Worm (Caenorhabditis elegans) whole organism, late embryonic: Measurements from ENCODE around the gene ttr-37.

Experiments used
- C38D4.7 ChIP-seq: fragments of 200-800 bp; sonication (Bioruptor generic); optimal IDR thresholded peaks from 2 replicates; lab custom pipeline; 2018; ENCODE audit warnings: mild to moderate bottlenecking, missing genetic modification characterization, moderate library complexity, missing compliant biosample characterization
- F13H6.1 ChIP-seq: sonication (generic microtip); optimal IDR thresholded peaks from 2 replicates; lab custom pipeline; 2016; ENCODE audit warnings: missing genetic modification characterization, missing compliant biosample characterization
- K02D7.2 ChIP-seq: sonication (generic microtip); optimal IDR thresholded peaks from 2 replicates; lab custom pipeline; 2017; ENCODE audit warnings: mild to moderate bottlenecking, missing genetic modification characterization, missing compliant biosample characterization
- T23F11.4 ChIP-seq: fragments of 200-800 bp; sonication (Bioruptor generic); optimal IDR thresholded peaks from 2 replicates; lab custom pipeline; 2018; ENCODE audit warnings: mild to moderate bottlenecking, missing genetic modification characterization, missing compliant biosample characterization
- Y22D7AL.16 ChIP-seq: sonication (generic microtip); optimal IDR thresholded peaks from 2 replicates; lab custom pipeline; 2016; ENCODE audit warnings: missing genetic modification characterization, missing compliant biosample characterization
- ahr-1 ChIP-seq: sonication (generic microtip); optimal IDR thresholded peaks from 2 replicates; lab custom pipeline; 2016; ENCODE audit warnings: missing genetic modification characterization, missing compliant biosample characterization
- ama-1 ChIP-seq: fragments of 150-350 bp; optimal IDR thresholded peaks from 2 replicates; lab custom pipeline; 2014
- ceh-14 ChIP-seq: sonication (generic microtip); optimal IDR thresholded peaks from 2 replicates; lab custom pipeline; 2016; ENCODE audit warnings: missing genotype, missing genetic modification characterization, missing compliant biosample characterization
- ceh-18 ChIP-seq: sonication (generic microtip); optimal IDR thresholded peaks from 2 replicates; lab custom pipeline; 2016; ENCODE audit warnings: missing genetic modification characterization, missing compliant biosample characterization
- ceh-2 ChIP-seq: sonication (generic microtip); optimal IDR thresholded peaks from 2 replicates; lab custom pipeline; 2016; ENCODE audit warnings: missing genotype, missing genetic modification characterization, missing compliant biosample characterization
- ceh-30 ChIP-seq: fragments of 150-350 bp; optimal IDR thresholded peaks from 2 replicates; lab custom pipeline; 2014; ENCODE audit warnings: missing biosample characterization, missing genetic modification characterization
- ceh-45 ChIP-seq: fragments of 200-800 bp; sonication (Bioruptor generic); IDR thresholded peaks from 2 replicates; pipeline ENCODE4 v1.3.6; 2022; ENCODE audit warnings: missing genetic modification reagents, missing genetic modification characterization, missing compliant biosample characterization
- ceh-48 ChIP-seq: sonication (generic microtip); optimal IDR thresholded peaks from 2 replicates; lab custom pipeline; 2016; ENCODE audit warnings: missing genetic modification characterization, inconsistent platforms, missing compliant biosample characterization
- ceh-6 ChIP-seq: fragments of 200-800 bp; sonication (Bioruptor generic); optimal IDR thresholded peaks from 2 replicates; lab custom pipeline; 2018; ENCODE audit warnings: mild to moderate bottlenecking, missing genetic modification characterization, missing compliant biosample characterization
- ceh-9 ChIP-seq: sonication (generic microtip); optimal IDR thresholded peaks from 2 replicates; lab custom pipeline; 2016; ENCODE audit warnings: mild to moderate bottlenecking, missing genetic modification characterization, inconsistent platforms, missing compliant biosample characterization
- che-1 ChIP-seq: sonication (generic microtip); optimal IDR thresholded peaks from 2 replicates; lab custom pipeline; 2016; ENCODE audit warnings: mild to moderate bottlenecking, missing genetic modification characterization, missing compliant biosample characterization
- dmd-4 ChIP-seq: sonication (generic microtip); optimal IDR thresholded peaks from 2 replicates; lab custom pipeline; 2016; ENCODE audit warnings: borderline replicate concordance, missing genetic modification characterization, missing compliant biosample characterization
- dve-1 ChIP-seq: sonication (generic microtip); optimal IDR thresholded peaks from 2 replicates; lab custom pipeline; 2017; ENCODE audit warnings: antibody characterized with exemption, mild to moderate bottlenecking, missing genetic modification characterization, missing compliant biosample characterization
- elt-2 ChIP-seq: sonication (generic microtip); optimal IDR thresholded peaks from 2 replicates; lab custom pipeline; 2016; ENCODE audit warnings: missing genetic modification reagents, missing genetic modification characterization, missing compliant biosample characterization
- eyg-1 ChIP-seq: sonication (generic microtip); optimal IDR thresholded peaks from 2 replicates; lab custom pipeline; 2016; ENCODE audit warnings: missing genotype, missing genetic modification characterization, missing compliant biosample characterization
- fkh-10 ChIP-seq: fragments of 150-350 bp; optimal IDR thresholded peaks from 2 replicates; lab custom pipeline; 2014; ENCODE audit warnings: missing biosample characterization, missing genetic modification reagents, missing genetic modification characterization
- fkh-6 ChIP-seq: sonication (generic microtip); optimal IDR thresholded peaks from 2 replicates; lab custom pipeline; 2016; ENCODE audit warnings: missing genetic modification characterization, missing compliant biosample characterization
- hlh-13 ChIP-seq: fragments of 200-800 bp; sonication (Bioruptor generic); optimal IDR thresholded peaks from 2 replicates; lab custom pipeline; 2018; ENCODE audit warnings: mild to moderate bottlenecking, missing genetic modification characterization, missing compliant biosample characterization
- hlh-15 ChIP-seq: sonication (generic microtip); optimal IDR thresholded peaks from 2 replicates; lab custom pipeline; 2016; ENCODE audit warnings: missing genetic modification characterization, missing compliant biosample characterization
- hlh-30 ChIP-seq: sonication (generic microtip); optimal IDR thresholded peaks from 2 replicates; lab custom pipeline; 2017; ENCODE audit warnings: antibody characterized with exemption, missing genetic modification characterization, missing compliant biosample characterization; ENCODE audit not compliant: insufficient read depth
- hlh-6 ChIP-seq: sonication (generic microtip); optimal IDR thresholded peaks from 2 replicates; lab custom pipeline; 2016; ENCODE audit warnings: missing genotype, missing genetic modification characterization, missing compliant biosample characterization
- hlh-8 ChIP-seq: sonication (generic microtip); optimal IDR thresholded peaks from 2 replicates; lab custom pipeline; 2016; ENCODE audit warnings: missing genotype, missing genetic modification characterization, missing compliant biosample characterization
- lim-6 ChIP-seq: sonication (generic microtip); optimal IDR thresholded peaks from 2 replicates; lab custom pipeline; 2016; ENCODE audit warnings: missing genetic modification characterization, missing compliant biosample characterization
- lin-11 ChIP-seq: fragments of 200-800 bp; sonication (Bioruptor generic); optimal IDR thresholded peaks from 2 replicates; lab custom pipeline; 2018; ENCODE audit warnings: mild to moderate bottlenecking, missing genetic modification characterization, missing compliant biosample characterization
- madf-2 ChIP-seq: sonication (generic microtip); optimal IDR thresholded peaks from 2 replicates; lab custom pipeline; 2017; ENCODE audit warnings: missing genetic modification characterization, missing compliant biosample characterization
- nhr-11 ChIP-seq: fragments of 150-350 bp; optimal IDR thresholded peaks from 2 replicates; lab custom pipeline; 2014; ENCODE audit warnings: missing biosample characterization, missing genetic modification characterization
- nhr-232 ChIP-seq: sonication (generic microtip); optimal IDR thresholded peaks from 2 replicates; lab custom pipeline; 2016; ENCODE audit warnings: missing genetic modification characterization, missing compliant biosample characterization
- npax-4 ChIP-seq: sonication (generic microtip); optimal IDR thresholded peaks from 2 replicates; lab custom pipeline; 2016; ENCODE audit warnings: missing genetic modification characterization, missing compliant biosample characterization
- pag-3 ChIP-seq: sonication (generic microtip); optimal IDR thresholded peaks from 2 replicates; lab custom pipeline; 2016; ENCODE audit warnings: missing compliant biosample characterization, missing genetic modification characterization, borderline replicate concordance
- pat-9 ChIP-seq: fragments of 200-800 bp; sonication (Bioruptor generic); optimal IDR thresholded peaks from 2 replicates; lab custom pipeline; 2018; ENCODE audit warnings: mild to moderate bottlenecking, missing genetic modification characterization, moderate library complexity, missing compliant biosample characterization
- pha-2 ChIP-seq: sonication (generic microtip); optimal IDR thresholded peaks from 2 replicates; lab custom pipeline; 2017; ENCODE audit warnings: mild to moderate bottlenecking, missing genetic modification characterization, missing compliant biosample characterization
- pha-4 ChIP-seq: fragments of 150-350 bp; optimal IDR thresholded peaks from 2 replicates; lab custom pipeline; 2018; ENCODE audit warnings: missing biosample characterization, missing genetic modification reagents, missing genetic modification characterization
- pqm-1 ChIP-seq: sonication (generic microtip); optimal IDR thresholded peaks from 2 replicates; lab custom pipeline; 2016; ENCODE audit warnings: missing genetic modification characterization, missing compliant biosample characterization
- pros-1 ChIP-seq: fragments of 150-350 bp; optimal IDR thresholded peaks from 2 replicates; lab custom pipeline; 2014; ENCODE audit warnings: missing biosample characterization, missing genetic modification reagents, missing genetic modification characterization
- sdc-2 ChIP-seq: sonication (generic microtip); optimal IDR thresholded peaks from 2 replicates; lab custom pipeline; 2016; ENCODE audit warnings: missing genotype, missing genetic modification characterization, missing compliant biosample characterization
- sox-2 ChIP-seq: fragments of 200-800 bp; sonication (Bioruptor generic); IDR thresholded peaks from 2 replicates; pipeline ENCODE4 v1.3.6; 2022; ENCODE audit warnings: missing genetic modification reagents, missing genetic modification characterization, missing compliant biosample characterization
- syd-9 ChIP-seq: sonication (generic microtip); optimal IDR thresholded peaks from 2 replicates; lab custom pipeline; 2016; ENCODE audit warnings: mild to moderate bottlenecking, missing genetic modification characterization, moderate library complexity, missing compliant biosample characterization
- tbx-2 ChIP-seq: sonication (generic microtip); optimal IDR thresholded peaks from 2 replicates; lab custom pipeline; 2016; ENCODE audit warnings: missing genetic modification characterization, missing compliant biosample characterization
- tbx-7 ChIP-seq: sonication (generic microtip); optimal IDR thresholded peaks from 2 replicates; lab custom pipeline; 2016; ENCODE audit warnings: missing genotype, missing genetic modification characterization, missing compliant biosample characterization
- ttx-3 ChIP-seq: sonication (generic microtip); optimal IDR thresholded peaks from 2 replicates; lab custom pipeline; 2016; ENCODE audit warnings: missing genetic modification reagents, missing genetic modification characterization, missing compliant biosample characterization
- unc-42 ChIP-seq: sonication (generic microtip); optimal IDR thresholded peaks from 2 replicates; lab custom pipeline; 2016; ENCODE audit warnings: missing genotype, missing genetic modification characterization, missing compliant biosample characterization
- unc-55 ChIP-seq: sonication (generic microtip); optimal IDR thresholded peaks from 2 replicates; lab custom pipeline; 2017; ENCODE audit warnings: missing biosample characterization, missing genetic modification reagents, missing genetic modification characterization
- zip-5 ChIP-seq: sonication (generic microtip); optimal IDR thresholded peaks from 2 replicates; lab custom pipeline; 2016; ENCODE audit warnings: missing genetic modification characterization, missing compliant biosample characterization

ttr-37 gene

DNA sequence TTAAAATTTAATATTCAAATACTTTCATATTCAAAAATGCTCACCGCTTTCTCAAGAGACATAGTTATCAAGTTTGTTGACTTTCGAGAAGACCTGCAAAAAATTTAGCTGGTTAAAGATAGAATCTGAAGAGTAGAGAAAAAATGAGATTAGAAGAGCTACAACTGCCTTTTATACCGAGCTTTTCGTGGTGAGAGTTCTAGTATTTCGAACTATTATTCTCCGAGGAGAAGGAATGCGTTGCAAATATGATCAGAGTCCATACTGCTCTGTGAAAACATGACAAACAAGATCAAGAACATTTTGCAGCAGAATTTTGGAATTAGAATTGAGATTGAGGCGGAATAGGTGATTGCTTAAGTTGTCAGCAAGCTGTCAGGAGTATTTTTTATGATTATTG is 23.7 kb upstream of the ttr-37 start, which contains the start of gene F56C3.4:
F56C3.4 (minus strand) TSS at position 101 of the 400 bp plus-strand sequence.
- TF ChIP-seq unc-55 (GFP tag; lab: Kevin White, UChicago) (no peak), lin-11 (tag; lab: Kevin White, UChicago) (no peak), ceh-45 (no peak), ceh-6 (GFP tag; lab: Kevin White, UChicago) (no peak), fkh-6 (tag; lab: Kevin White, UChicago) (no peak), sdc-2 (tag; lab: Kevin White, UChicago) (no peak), ceh-14 (tag; lab: Kevin White, UChicago) (no peak), unc-42 (tag; lab: Kevin White, UChicago) (no peak), dmd-4 (tag; lab: Kevin White, UChicago) (no peak), zip-5 (tag; lab: Kevin White, UChicago) (no peak), tbx-2 (tag; lab: Kevin White, UChicago) (no peak), nhr-232 (no peak), T23F11.4 (GFP tag; lab: Kevin White, UChicago) (no peak), hlh-15 (no peak), ama-1 (lab: Kevin White, UChicago) (no peak)

DNA sequence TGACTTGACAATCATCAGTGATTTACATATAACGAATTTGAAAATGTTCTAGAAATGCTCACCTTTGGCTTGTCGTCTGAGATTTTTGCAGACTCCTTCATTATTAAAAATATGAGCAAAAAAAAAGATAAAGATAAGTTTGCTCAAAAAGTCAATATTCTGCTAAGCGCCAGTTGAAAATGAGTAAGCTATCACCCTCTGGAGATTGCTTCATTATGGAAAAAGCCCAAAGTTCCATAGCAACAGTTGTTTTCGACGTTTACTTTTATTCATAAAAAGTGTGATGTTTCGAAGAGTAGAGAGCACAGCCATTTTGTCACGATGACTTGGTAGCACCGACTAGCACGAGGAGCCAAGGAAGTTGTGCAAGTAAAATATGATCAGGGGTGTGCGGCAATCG is 21.3 kb upstream of the ttr-37 start, which contains the start of gene F56C3.3:
F56C3.3 (minus strand) TSS at position 101 of the 400 bp plus-strand sequence.
- TF ChIP-seq hlh-8 (tag; lab: Kevin White, UChicago) (no peak), hlh-30 (tag; lab: Kevin White, UChicago) (no peak), madf-2 (no peak), pat-9 (tag; lab: Kevin White, UChicago) (no peak), sdc-2 (tag; lab: Kevin White, UChicago) (no peak), che-1 (tag; lab: Kevin White, UChicago) (no peak), nhr-232 (no peak), ceh-9 (tag; lab: Kevin White, UChicago) (no peak), Y22D7AL.16 (tag; lab: Kevin White, UChicago) (no peak), pros-1 (tag; lab: Kevin White, UChicago) (no peak), eyg-1 (tag; lab: Kevin White, UChicago) (no peak), pag-3 (no peak)

DNA sequence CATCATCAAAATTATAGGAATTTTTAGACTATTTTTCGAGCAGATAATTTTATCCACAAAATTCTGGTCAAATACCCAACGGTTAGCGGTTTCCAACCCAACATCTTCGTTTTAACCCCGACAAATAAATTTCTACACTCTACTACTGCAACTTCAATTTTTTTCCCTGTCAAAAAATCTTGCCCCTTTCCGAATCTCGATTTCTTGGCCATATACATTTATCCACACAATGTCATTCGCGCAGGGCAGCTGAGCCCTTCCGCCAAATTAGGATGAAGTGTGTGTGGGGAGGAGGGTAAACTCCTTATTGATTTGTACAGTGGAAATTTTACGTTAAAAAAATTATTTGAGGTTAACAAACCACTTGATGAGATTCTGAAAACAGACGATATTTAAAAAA is 7.8 kb upstream of the ttr-37 start:
- TF ChIP-seq T23F11.4 (GFP tag; lab: Kevin White, UChicago) (no peak), hlh-6 (tag; lab: Kevin White, UChicago) (no peak), che-1 (tag; lab: Kevin White, UChicago) (no peak), fkh-6 (tag; lab: Kevin White, UChicago) (no peak), dve-1 (tag; lab: Kevin White, UChicago) (peak; percentile 88), ceh-30 (tag; lab: Kevin White, UChicago) (peak; percentile 76), pat-9 (tag; lab: Kevin White, UChicago) (no peak), hlh-13 (GFP tag; lab: Kevin White, UChicago) (no peak), hlh-15 (no peak), sox-2 (no peak), pha-2 (tag; lab: Kevin White, UChicago) (no peak), C38D4.7 (GFP tag; lab: Kevin White, UChicago) (no peak), tbx-7 (tag; lab: Kevin White, UChicago) (no peak), zip-5 (tag; lab: Kevin White, UChicago) (no peak), unc-55 (GFP tag; lab: Kevin White, UChicago) (peak; percentile 6), fkh-10 (peak; percentile 63), elt-2 (peak; percentile 47), eyg-1 (tag; lab: Kevin White, UChicago) (no peak), ceh-2 (peak; percentile 55), ceh-18 (tag; lab: Kevin White, UChicago) (peak; percentile 90), pha-4 (tag; lab: Kevin White, UChicago) (no peak), ahr-1 (tag; lab: Kevin White, UChicago) (no peak), K02D7.2 (no peak), ttx-3 (tag; lab: Kevin White, UChicago) (peak; percentile 5), ceh-48 (tag; lab: Kevin White, UChicago) (peak; percentile 78), syd-9 (tag; lab: Kevin White, UChicago) (no peak), lim-6 (tag; lab: Kevin White, UChicago) (no peak), nhr-11 (tag; lab: Kevin White, UChicago) (no peak), ama-1 (lab: Kevin White, UChicago) (no peak), pqm-1 (tag; lab: Kevin White, UChicago) (no peak), npax-4 (tag; lab: Kevin White, UChicago) (no peak), ceh-6 (GFP tag; lab: Kevin White, UChicago) (peak; percentile 6), dmd-4 (tag; lab: Kevin White, UChicago) (no peak), hlh-30 (tag; lab: Kevin White, UChicago) (peak; percentile 35), F13H6.1 (tag; lab: Kevin White, UChicago) (no peak)
